Worm (Caenorhabditis elegans): ENCODE data around the gene nspd-2.

DNA sequence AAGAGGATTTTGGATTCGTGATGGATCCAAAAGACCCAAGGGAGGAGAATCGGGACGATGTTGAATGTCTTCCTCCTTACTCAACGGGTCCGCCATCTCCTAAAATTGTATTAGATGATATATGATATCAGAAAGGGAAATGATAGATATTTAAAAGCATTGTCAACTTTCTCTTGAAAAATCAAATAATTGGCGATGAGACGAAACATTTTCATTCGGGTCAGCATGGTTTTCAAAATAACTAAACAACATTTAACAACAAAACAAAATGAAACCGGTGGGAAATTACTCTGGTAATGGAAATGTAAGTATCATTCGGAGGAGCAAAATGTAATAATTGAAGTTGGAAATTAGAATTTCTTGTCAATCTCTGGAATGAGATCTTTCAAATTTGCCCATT lies 47.4 kb upstream of the nspd-2 start, which contains the start of gene pis-1:
- TF ChIP-seq nhr-120 (GFP tag; IDR thresholded peaks at IDR 0.05) (no peak), fkh-3 (tag; optimal IDR thresholded peaks at IDR 0.05) (no peak), ekl-4 (GFP tag; IDR thresholded peaks at IDR 0.05) (no peak)
